Worm (Caenorhabditis elegans): ENCODE data around the gene ceh-84.

- TF ChIP-seq unc-62 (GFP tag; optimal IDR thresholded peaks at IDR 0.05) (no peak), snpc-4 (GFP tag; optimal IDR thresholded peaks at IDR 0.05) (no peak), snpc-4 (tag; optimal IDR thresholded peaks at IDR 0.05) (no peak), nhr-120 (GFP tag; IDR thresholded peaks at IDR 0.05) (no peak), nhr-27 (tag; optimal IDR thresholded peaks at IDR 0.05) (no peak), efl-1 (GFP tag; optimal IDR thresholded peaks at IDR 0.05) (no peak), unc-130 (GFP tag; optimal IDR thresholded peaks at IDR 0.05) (no peak), lin-26 (GFP tag; IDR thresholded peaks at IDR 0.05) (no peak), F57A8.1 (GFP tag; optimal IDR thresholded peaks at IDR 0.05) (no peak), nfya-1 (tag; optimal IDR thresholded peaks at IDR 0.05; ENCODE audit: borderline replicate concordance, insufficient read depth) (no peak)
These were observed 4.4 kb downstream of the ceh-84 start, which contains the start of gene math-20 for ce11 chrII:1996237-1996636.
